Fruit fly (Drosophila melanogaster): ENCODE results near the gene CG12535.

CG12535 gene

DNA sequence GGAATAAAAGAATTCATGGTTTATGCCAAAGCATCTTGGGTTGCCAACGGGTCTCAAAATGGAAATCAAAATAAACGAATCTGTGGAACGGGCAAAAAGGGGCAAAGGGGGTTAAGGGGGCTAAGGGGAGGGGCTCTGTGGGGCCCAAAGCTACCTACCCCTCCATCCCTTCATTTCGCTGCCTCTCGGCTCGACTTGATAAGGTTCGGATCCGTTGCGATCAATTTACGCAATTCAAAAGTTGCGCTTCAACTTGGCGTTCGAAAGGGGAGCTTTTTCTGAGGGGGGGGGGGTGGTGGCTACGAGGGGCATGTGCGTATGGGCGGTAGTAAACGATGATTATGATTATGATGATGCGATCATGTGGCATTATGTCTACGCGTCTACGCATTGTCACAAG, 43.3 kb downstream of the CG12535 start (continued):
- TF ChIP-seq CG10274 (GFP tag; optimal IDR thresholded peaks at IDR 0.05), result no peak
- no peak for TF ChIP-seq CG6683 (GFP tag; optimal IDR thresholded peaks at IDR 0.05)
- peak; percentile 29 for TF ChIP-seq lab (GFP tag; optimal IDR thresholded peaks at IDR 0.05)
- TF ChIP-seq CG43689 (GFP tag; IDR thresholded peaks at IDR 0.05), result no peak
- TF ChIP-seq Atf6 (GFP tag; IDR thresholded peaks at IDR 0.05), result 0 out of 2 replicates have a peak, but pooled peaks have one; percentile 27
- no peak for TF ChIP-seq fd96Cb (tag; optimal IDR thresholded peaks at IDR 0.05)
- peak; percentile 32; the same call in 1 of the 2 replicates for TF ChIP-seq ttk (GFP tag; IDR thresholded peaks at IDR 0.05)
- no peak for TF ChIP-seq CG1603 (tag; optimal IDR thresholded peaks at IDR 0.05)
- TF ChIP-seq abd-A (tag; optimal IDR thresholded peaks at IDR 0.05), result no peak
- no peak for TF ChIP-seq CG2129 (GFP tag; IDR thresholded peaks at IDR 0.05; ENCODE audit: partially characterized antibody)
- no peak for TF ChIP-seq slbo (GFP tag; IDR thresholded peaks at IDR 0.05)
- TF ChIP-seq CG11093 (GFP tag; IDR thresholded peaks at IDR 0.05), result no peak
- TF ChIP-seq CG17912 (GFP tag; optimal IDR thresholded peaks at IDR 0.05), result no peak
- no peak for TF ChIP-seq CG8765 (GFP tag; IDR thresholded peaks at IDR 0.05)
- peak; percentile 15; the same call in 1 of the 2 replicates for TF ChIP-seq inv (GFP tag; IDR thresholded peaks at IDR 0.05; ENCODE audit: partially characterized antibody)
- TF ChIP-seq chinmo (GFP tag; IDR thresholded peaks at IDR 0.05; ENCODE audit: partially characterized antibody), result no peak
- no peak for TF ChIP-seq CG9437 (GFP tag; optimal IDR thresholded peaks at IDR 0.05)
- TF ChIP-seq CG32532 (GFP tag; IDR thresholded peaks at IDR 0.05), result peak; percentile 17; the same call in 1 of the 2 replicates
- TF ChIP-seq CG1233 (GFP tag; optimal IDR thresholded peaks at IDR 0.05), result no peak
- TF ChIP-seq CG18764 (GFP tag; optimal IDR thresholded peaks at IDR 0.05), result no peak
- no peak for TF ChIP-seq CG12299 (tag; optimal IDR thresholded peaks at IDR 0.05)
- peak; percentile 19; the same call in 1 of the 2 replicates for TF ChIP-seq CG3847 (GFP tag; IDR thresholded peaks at IDR 0.05)
- TF ChIP-seq Dad (GFP tag; optimal IDR thresholded peaks at IDR 0.05), result no peak
- TF ChIP-seq CG13894 (tag; optimal IDR thresholded peaks at IDR 0.05), result peak; percentile 57
- no peak for TF ChIP-seq tio (GFP tag; optimal IDR thresholded peaks at IDR 0.05)

DNA sequence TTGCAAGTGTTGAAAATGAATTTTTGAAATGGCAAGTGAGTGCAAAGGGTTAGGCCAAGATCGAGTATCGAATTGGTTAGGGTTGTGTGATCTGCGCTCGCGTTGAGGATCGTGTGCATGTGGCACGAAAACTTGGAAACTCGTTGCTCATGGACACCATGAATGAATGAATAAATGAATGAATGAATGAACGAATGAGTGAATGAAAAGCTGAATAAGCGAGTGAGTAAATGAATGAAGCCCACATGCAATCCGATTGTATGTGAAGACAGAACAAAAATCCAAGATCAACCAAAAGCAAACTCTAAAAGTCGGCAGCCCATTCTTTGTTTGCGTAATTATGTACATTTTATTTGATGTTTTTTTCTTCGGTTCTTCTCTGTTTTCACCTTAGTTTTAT, 44.0 kb downstream of the CG12535 start:
- TF ChIP-seq CG16815 (GFP tag; optimal IDR thresholded peaks at IDR 0.05), result no peak
- no peak for TF ChIP-seq Dip3 (GFP tag; optimal IDR thresholded peaks at IDR 0.05)
- no peak for TF ChIP-seq da (GFP tag; optimal IDR thresholded peaks at IDR 0.05)
- TF ChIP-seq Med (GFP tag), result peak; percentile 8
- no peak for TF ChIP-seq bowl (GFP tag; IDR thresholded peaks at IDR 0.05)
- TF ChIP-seq CG10321 (GFP tag; IDR thresholded peaks at IDR 0.05), result no peak
- TF ChIP-seq tap (tag; optimal IDR thresholded peaks at IDR 0.05), result no peak
- no peak for TF ChIP-seq CG7963 (GFP tag; IDR thresholded peaks at IDR 0.05; ENCODE audit: partially characterized antibody)
- TF ChIP-seq HHEX (GFP tag; optimal IDR thresholded peaks at IDR 0.05), result no peak
- peak; percentile 98 for TF ChIP-seq CG8281 (tag; optimal IDR thresholded peaks at IDR 0.05)
- no peak for TF ChIP-seq Dll (GFP tag; IDR thresholded peaks at IDR 0.05; ENCODE audit: partially characterized antibody)
- no peak for TF ChIP-seq tup (GFP tag; optimal IDR thresholded peaks at IDR 0.05)

DNA sequence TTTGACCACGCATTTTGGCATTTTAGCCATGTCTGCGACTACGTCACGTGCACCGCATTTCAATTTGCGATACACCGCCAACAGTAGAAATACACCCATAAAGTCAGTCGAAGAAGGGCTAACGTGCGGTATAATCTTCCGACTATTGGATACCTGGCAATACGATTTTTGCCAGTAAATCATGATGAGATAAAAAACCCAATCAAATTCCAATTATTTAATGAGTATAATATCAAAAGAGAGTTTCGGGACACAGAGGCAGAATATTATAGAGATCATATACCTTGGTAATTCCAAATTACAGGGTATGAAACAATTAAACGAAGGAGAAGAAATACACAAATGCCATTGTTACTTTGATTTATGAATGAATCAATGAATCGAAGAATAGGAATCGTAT, 45.3 kb downstream of the CG12535 start:
- TF ChIP-seq CG10321 (GFP tag; IDR thresholded peaks at IDR 0.05), result no peak
- no peak for TF ChIP-seq sens-2 (GFP tag; IDR thresholded peaks at IDR 0.05)
- no peak for TF ChIP-seq CG15601 (tag; optimal IDR thresholded peaks at IDR 0.05)
- no peak for TF ChIP-seq CG9437 (GFP tag; optimal IDR thresholded peaks at IDR 0.05)
- no peak for TF ChIP-seq CG14710 (tag; optimal IDR thresholded peaks at IDR 0.05)
- TF ChIP-seq zf30C (GFP tag; optimal IDR thresholded peaks at IDR 0.05), result no peak
- TF ChIP-seq ewg (GFP tag; optimal IDR thresholded peaks at IDR 0.05), result no peak
- no peak for TF ChIP-seq mirr (GFP tag; optimal IDR thresholded peaks at IDR 0.05)
- no peak for TF ChIP-seq NFAT (GFP tag; IDR thresholded peaks at IDR 0.05)
- peak; percentile 34 for TF ChIP-seq dmrt99B (tag; optimal IDR thresholded peaks at IDR 0.05)
- TF ChIP-seq CG31388 (GFP tag; optimal IDR thresholded peaks at IDR 0.05), result no peak
- no peak for TF ChIP-seq CG18476 (GFP tag; optimal IDR thresholded peaks at IDR 0.05)
- 0 out of 2 replicates have a peak, but pooled peaks have one; percentile 11 for TF ChIP-seq Rx (GFP tag; IDR thresholded peaks at IDR 0.05)
- TF ChIP-seq CG14014 (GFP tag; IDR thresholded peaks at IDR 0.05), result peak; percentile 49; the same call in 1 of the 2 replicates
- no peak for TF ChIP-seq jigr1 (GFP tag; IDR thresholded peaks at IDR 0.05)
